Fruit fly (Drosophila melanogaster): ENCODE measurements around the gene bark.

The bark gene

DNA sequence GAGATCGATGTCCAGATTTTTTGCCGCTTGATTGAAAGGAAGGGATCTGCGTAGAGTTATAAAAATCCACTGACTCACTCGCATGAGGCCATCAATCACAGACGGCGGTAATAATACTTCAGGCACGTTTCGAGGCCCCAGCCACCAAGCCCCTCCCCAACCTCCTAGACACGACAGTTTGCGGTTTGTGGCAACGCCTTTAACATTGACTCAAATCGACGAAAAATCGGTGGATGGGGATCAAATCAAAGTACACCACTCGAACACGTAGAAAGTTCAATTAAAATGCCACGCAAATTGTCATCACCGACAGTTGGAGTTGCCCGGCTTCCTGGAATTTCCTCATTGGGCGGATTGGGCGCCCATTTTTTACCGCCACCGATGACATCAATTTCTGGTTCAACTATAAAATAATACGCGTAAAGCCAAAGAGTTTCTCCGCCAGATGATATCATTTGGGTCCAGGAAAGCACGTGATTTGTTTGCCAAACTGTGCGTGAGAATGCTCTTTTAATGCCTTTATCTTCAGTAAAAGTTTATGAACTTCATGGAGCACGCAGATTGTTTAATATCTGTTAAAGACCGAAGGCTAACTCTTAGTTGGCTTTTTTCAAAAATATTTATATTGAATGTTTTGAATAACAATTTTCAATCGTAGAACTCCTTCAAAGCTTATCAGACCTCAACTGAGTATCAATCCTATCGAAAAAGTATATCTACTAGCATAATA lies 2.5 kb upstream of the bark start, which contains the start of gene CG31960:
CG31960 (plus strand) TSS at position 680 of the 730 bp plus-strand sequence.
- no peak for TF ChIP-seq fru (GFP tag; optimal IDR thresholded peaks at IDR 0.05)
- no peak for TF ChIP-seq usp (GFP tag; optimal IDR thresholded peaks at IDR 0.05)
- no peak for TF ChIP-seq dsf (GFP tag; optimal IDR thresholded peaks at IDR 0.05; ENCODE audit: borderline replicate concordance)
- no peak for TF ChIP-seq pan (optimal IDR thresholded peaks at IDR 0.05)
- TF ChIP-seq N (GFP tag; optimal IDR thresholded peaks at IDR 0.05) = no peak
- no peak for TF ChIP-seq brk (GFP tag; optimal IDR thresholded peaks at IDR 0.05)
- no peak for TF ChIP-seq Rel (GFP tag; optimal IDR thresholded peaks at IDR 0.05)
- TF ChIP-seq Rel (tag; optimal IDR thresholded peaks at IDR 0.05) = no peak
- no peak for TF ChIP-seq Mio (GFP tag; optimal IDR thresholded peaks at IDR 0.05)
- no peak for TF ChIP-seq Sp1 (GFP tag; optimal IDR thresholded peaks at IDR 0.05)
- TF ChIP-seq dl (GFP tag; optimal IDR thresholded peaks at IDR 0.05; ENCODE audit: insufficient read depth in 1 of 2, partially characterized antibody in 2 of 2) = no peak
- no peak for TF ChIP-seq sv (GFP tag; optimal IDR thresholded peaks at IDR 0.05)
- no peak for TF ChIP-seq h (GFP tag; optimal IDR thresholded peaks at IDR 0.05)
- no peak for TF ChIP-seq ey (GFP tag; optimal IDR thresholded peaks at IDR 0.05)

DNA sequence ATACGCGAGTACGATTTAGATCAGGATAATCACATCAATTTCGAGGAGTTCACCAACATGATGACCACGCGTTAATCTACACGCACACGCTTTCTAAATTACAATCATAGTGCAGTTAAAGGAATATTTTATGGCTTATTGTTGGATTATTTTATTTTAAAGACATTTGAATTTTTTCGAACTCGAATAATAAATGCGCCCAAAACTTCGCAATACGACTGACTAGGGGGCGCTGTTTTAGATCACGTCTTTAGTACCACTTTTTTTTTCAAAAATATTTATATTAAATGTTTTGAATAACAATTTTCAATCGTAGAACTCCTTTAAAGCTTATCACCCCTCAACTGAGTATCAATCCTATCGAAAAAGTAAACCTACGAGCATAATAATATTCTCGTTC lies 1.6 kb upstream of the bark start:
- TF ChIP-seq br (GFP tag; optimal IDR thresholded peaks at IDR 0.05) = no peak
- TF ChIP-seq Myc (optimal IDR thresholded peaks at IDR 0.05) = peak; percentile 48

dm6 chr2L:3786246-3786645 lies 721 bp upstream of the bark start:
- TF ChIP-seq CG32264 (GFP tag; optimal IDR thresholded peaks at IDR 0.05) (no peak), dmrt93B (GFP tag; optimal IDR thresholded peaks at IDR 0.05) (peak; percentile 43), CG9705 (GFP tag; optimal IDR thresholded peaks at IDR 0.05) (no peak), Rel (GFP tag; optimal IDR thresholded peaks at IDR 0.05) (no peak), Rel (tag; optimal IDR thresholded peaks at IDR 0.05) (peak; percentile 3), rgr (GFP tag; optimal IDR thresholded peaks at IDR 0.05) (peak; percentile 76), Vsx2 (GFP tag; optimal IDR thresholded peaks at IDR 0.05; ENCODE audit: partially characterized antibody) (no peak), dl (GFP tag; optimal IDR thresholded peaks at IDR 0.05; ENCODE audit: insufficient read depth in 1 of 2, partially characterized antibody in 2 of 2) (no peak), GATAd (GFP tag; optimal IDR thresholded peaks at IDR 0.05) (peak; percentile 60), jim (GFP tag; optimal IDR thresholded peaks at IDR 0.05) (peak; percentile 15), Abd-B (GFP tag; optimal IDR thresholded peaks at IDR 0.05) (no peak), Mio (GFP tag; optimal IDR thresholded peaks at IDR 0.05) (no peak), Sp1 (GFP tag; optimal IDR thresholded peaks at IDR 0.05) (peak; percentile 21), foxo (GFP tag; optimal IDR thresholded peaks at IDR 0.05) (peak in 1 of 2 experiments; percentile 77), usp (GFP tag; optimal IDR thresholded peaks at IDR 0.05) (no peak), Myc (optimal IDR thresholded peaks at IDR 0.05) (peak; percentile 95), Hr78 (GFP tag; optimal IDR thresholded peaks at IDR 0.05) (no peak), fru (GFP tag; optimal IDR thresholded peaks at IDR 0.05) (peak; percentile 14), sv (GFP tag; optimal IDR thresholded peaks at IDR 0.05) (peak; percentile 8), br (GFP tag; optimal IDR thresholded peaks at IDR 0.05) (peak; percentile 86), Jra (GFP tag; optimal IDR thresholded peaks at IDR 0.05) (peak; percentile 51), Dif (GFP tag; optimal IDR thresholded peaks at IDR 0.05; ENCODE audit: partially characterized antibody) (no peak), Hr83 (GFP tag; optimal IDR thresholded peaks at IDR 0.05; ENCODE audit: poor library complexity, severe bottlenecking) (peak; percentile 60), Dfd (GFP tag; optimal IDR thresholded peaks at IDR 0.05) (no peak), HLH106 (tag; optimal IDR thresholded peaks at IDR 0.05) (peak; percentile 63), OdsH (GFP tag; optimal IDR thresholded peaks at IDR 0.05) (peak; percentile 83), lola (GFP tag; optimal IDR thresholded peaks at IDR 0.05) (no peak), h (GFP tag; optimal IDR thresholded peaks at IDR 0.05) (peak; percentile 71), dsf (GFP tag; optimal IDR thresholded peaks at IDR 0.05; ENCODE audit: borderline replicate concordance) (peak; percentile 40), ey (GFP tag; optimal IDR thresholded peaks at IDR 0.05) (peak; percentile 70), pan (optimal IDR thresholded peaks at IDR 0.05) (no peak), tai (GFP tag; optimal IDR thresholded peaks at IDR 0.05) (peak; percentile 91), N (GFP tag; optimal IDR thresholded peaks at IDR 0.05) (no peak), brk (GFP tag; optimal IDR thresholded peaks at IDR 0.05) (peak; percentile 11), sage (GFP tag; optimal IDR thresholded peaks at IDR 0.05) (no peak), Hnf4 (GFP tag; optimal IDR thresholded peaks at IDR 0.05) (peak; percentile 80), woc (GFP tag; optimal IDR thresholded peaks at IDR 0.05) (no peak), psq (GFP tag; optimal IDR thresholded peaks at IDR 0.05) (peak; percentile 67), CrebA (GFP tag; optimal IDR thresholded peaks at IDR 0.05; ENCODE audit: borderline replicate concordance) (no peak)

Data from whole organism, wandering third instar larva.